Fruit fly (Drosophila melanogaster) whole organism, adult: ENCODE results near the gene rdx.

Source experiments
- CG12768 ChIP-seq: fragments of 200-800 bp; sonication (Bioruptor generic); optimal IDR thresholded peaks from 2 replicates; lab custom pipeline; 2017; ENCODE audit warnings: missing biosample characterization, missing genetic modification characterization, mild to moderate bottlenecking, moderate library complexity, missing genetic modification reagents
- CG1620 ChIP-seq: fragments of 200-800 bp; sonication (Bioruptor generic); optimal IDR thresholded peaks from 2 replicates; lab custom pipeline; 2016; ENCODE audit warnings: missing biosample characterization, missing genetic modification characterization
- CG5204 ChIP-seq: fragments of 200-800 bp; sonication (Bioruptor generic); optimal IDR thresholded peaks from 2 replicates; lab custom pipeline; 2016; ENCODE audit warnings: missing biosample characterization, missing genetic modification characterization
- CG7101 ChIP-seq: fragments of 200-800 bp; sonication (Bioruptor generic); optimal IDR thresholded peaks from 2 replicates; lab custom pipeline; 2018; ENCODE audit warnings: missing biosample characterization, mild to moderate bottlenecking, missing genetic modification characterization, moderate library complexity
- Hr96 ChIP-seq: fragments of 200-800 bp; sonication (Bioruptor generic); optimal IDR thresholded peaks from 2 replicates; lab custom pipeline; 2016; ENCODE audit warnings: missing biosample characterization, missing genetic modification characterization
- Mnt ChIP-seq: fragments of 200-800 bp; sonication (Bioruptor generic); optimal IDR thresholded peaks from 2 replicates; lab custom pipeline; 2016; ENCODE audit warnings: missing biosample characterization, mild to moderate bottlenecking, missing genetic modification characterization
- bab1 ChIP-seq: fragments of 200-800 bp; sonication (Bioruptor generic); optimal IDR thresholded peaks from 3 replicates; lab custom pipeline; 2019; ENCODE audit warnings: missing biosample characterization, mild to moderate bottlenecking, missing genetic modification characterization, moderate library complexity
- cic ChIP-seq: fragments of 200-800 bp; sonication (Bioruptor generic); optimal IDR thresholded peaks from 2 replicates; lab custom pipeline; 2017; ENCODE audit warnings: missing biosample characterization, mild to moderate bottlenecking, missing genetic modification characterization, moderate library complexity
- ovo ChIP-seq: fragments of 200-800 bp; sonication (Bioruptor generic); optimal IDR thresholded peaks from 2 replicates; lab custom pipeline; 2016; ENCODE audit warnings: missing biosample characterization, missing genetic modification characterization
- toe ChIP-seq: fragments of 200-800 bp; sonication (Bioruptor generic); optimal IDR thresholded peaks from 2 replicates; lab custom pipeline; 2016; ENCODE audit warnings: missing biosample characterization, missing genetic modification characterization

DNA sequence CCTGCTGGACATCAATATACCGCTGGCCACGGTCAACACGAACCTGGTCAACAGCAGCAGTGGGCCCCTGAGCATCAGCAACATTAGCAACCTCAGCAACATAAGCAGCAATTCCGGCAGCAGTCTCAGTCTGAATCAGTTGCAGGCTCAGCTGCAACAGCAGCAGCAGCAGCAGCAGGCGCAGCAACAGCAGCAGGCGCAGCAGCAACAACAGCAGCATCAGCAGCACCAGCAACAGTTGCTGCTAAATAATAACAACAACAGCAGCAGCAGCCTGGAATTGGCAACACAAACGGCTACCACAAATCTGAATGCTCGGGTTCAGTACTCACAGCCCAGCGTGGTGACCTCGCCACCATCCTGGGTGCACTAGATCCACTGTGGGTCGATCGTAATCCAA, 49.7 kb upstream of the rdx start:
- TF ChIP-seq CG5204 (GFP tag; lab: Kevin White, UChicago) (no peak), bab1 (GFP tag; lab: Kevin White, UChicago) (no peak), CG1620 (GFP tag; lab: Kevin White, UChicago) (no peak), CG7101 (no peak), Hr96 (GFP tag; lab: Kevin White, UChicago) (no peak), toe (GFP tag; lab: Kevin White, UChicago) (no peak), cic (GFP tag; lab: Kevin White, UChicago) (no peak), ovo (GFP tag; lab: Kevin White, UChicago) (no peak), Mnt (GFP tag; lab: Kevin White, UChicago) (no peak), CG12768 (no peak)
